Worm (Caenorhabditis elegans): Measurements from ENCODE around the gene K04C2.2.
A peak's percentile ranks its signal among the peaks of the same experiment; 100 is the strongest.

Gene K04C2.2

DNA sequence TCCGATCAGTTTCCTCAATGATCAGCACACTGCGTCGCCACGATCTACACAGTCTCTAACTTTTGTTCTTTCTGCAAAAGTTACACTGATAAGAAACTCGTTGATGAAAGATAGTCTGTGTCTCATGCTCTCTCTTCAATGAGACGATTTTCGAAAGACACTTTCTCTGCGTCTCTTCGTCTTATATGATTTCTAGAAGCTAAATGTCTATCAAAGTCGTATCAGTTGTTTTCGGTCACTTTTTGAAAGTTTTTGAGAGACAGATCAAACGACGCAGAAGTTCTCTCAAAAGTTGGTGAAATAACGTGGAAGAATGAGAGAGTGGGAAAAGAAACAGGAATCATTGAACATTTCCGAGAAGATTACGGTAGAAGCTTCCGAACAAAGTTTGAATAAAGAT is 5.6 kb downstream of the K04C2.2 start:
- TF ChIP-seq blmp-1 (tag; optimal IDR thresholded peaks at IDR 0.05; ENCODE audit: insufficient read depth) (peak; percentile 32), C34F6.9 (tag; optimal IDR thresholded peaks at IDR 0.05) (peak; percentile 70), nhr-23 (tag; optimal IDR thresholded peaks at IDR 0.05) (no peak), lin-11 (tag; optimal IDR thresholded peaks at IDR 0.05) (no peak), crh-2 (tag; optimal IDR thresholded peaks at IDR 0.05) (peak; percentile 76), alr-1 (tag; optimal IDR thresholded peaks at IDR 0.05) (no peak), egl-27 (tag; optimal IDR thresholded peaks at IDR 0.05) (peak; percentile 75), lin-13 (GFP tag; optimal IDR thresholded peaks at IDR 0.05) (peak; percentile 14), sma-9 (GFP tag; optimal IDR thresholded peaks at IDR 0.05) (peak; percentile 88), sma-9 (tag; optimal IDR thresholded peaks at IDR 0.05) (no peak), nhr-10 (tag; optimal IDR thresholded peaks at IDR 0.05) (no peak), elt-1 (tag; optimal IDR thresholded peaks at IDR 0.05) (no peak), sem-4 (tag; optimal IDR thresholded peaks at IDR 0.05) (peak; percentile 8), nhr-129 (tag; optimal IDR thresholded peaks at IDR 0.05) (peak; percentile 83), unc-62 (GFP tag; optimal IDR thresholded peaks at IDR 0.05) (no peak), ZK546.5 (tag; optimal IDR thresholded peaks at IDR 0.05) (no peak), ztf-1 (GFP tag; conservative IDR thresholded peaks at IDR 0.05) (no peak), nhr-11 (tag; optimal IDR thresholded peaks at IDR 0.05) (no peak), mbf-1 (tag; optimal IDR thresholded peaks at IDR 0.05) (no peak), fos-1 (tag; optimal IDR thresholded peaks at IDR 0.05) (peak; percentile 83), ceh-82 (tag; optimal IDR thresholded peaks at IDR 0.05) (no peak), nhr-21 (tag; optimal IDR thresholded peaks at IDR 0.05) (peak; percentile 82), ztf-11 (tag; optimal IDR thresholded peaks at IDR 0.05) (no peak), nhr-25 (tag; optimal IDR thresholded peaks at IDR 0.05) (peak; percentile 56), nhr-12 (tag; optimal IDR thresholded peaks at IDR 0.05) (no peak), Y55F3AM.14 (GFP tag; optimal IDR thresholded peaks at IDR 0.05) (no peak), gmeb-1 (tag; optimal IDR thresholded peaks at IDR 0.05) (peak; percentile 62), nhr-6 (tag; optimal IDR thresholded peaks at IDR 0.05) (peak; percentile 67), ceh-16 (tag; optimal IDR thresholded peaks at IDR 0.05) (no peak), R02D3.7 (tag; optimal IDR thresholded peaks at IDR 0.05) (no peak), peb-1 (tag; optimal IDR thresholded peaks at IDR 0.05) (no peak), unc-55 (GFP tag; optimal IDR thresholded peaks at IDR 0.05) (no peak), zag-1 (tag; optimal IDR thresholded peaks at IDR 0.05) (no peak), nhr-237 (tag; optimal IDR thresholded peaks at IDR 0.05) (no peak), ama-1 (optimal IDR thresholded peaks at IDR 0.05) (peak; percentile 9), mab-5 (tag; optimal IDR thresholded peaks at IDR 0.05) (no peak), F13H6.1 (tag; optimal IDR thresholded peaks at IDR 0.05) (peak; percentile 82), lsy-2 (tag; optimal IDR thresholded peaks at IDR 0.05) (peak; percentile 17 to 82), sma-3 (GFP tag; optimal IDR thresholded peaks at IDR 0.05) (peak; percentile 68), aly-2 (tag; optimal IDR thresholded peaks at IDR 0.05) (no peak), unc-39 (tag; optimal IDR thresholded peaks at IDR 0.05) (no peak), ztf-4 (tag; optimal IDR thresholded peaks at IDR 0.05) (no peak)

- TF ChIP-seq nhr-23 (tag; optimal IDR thresholded peaks at IDR 0.05) (no peak), nhr-77 (tag; optimal IDR thresholded peaks at IDR 0.05) (no peak), unc-62 (GFP tag; optimal IDR thresholded peaks at IDR 0.05) (no peak), sma-3 (GFP tag; optimal IDR thresholded peaks at IDR 0.05) (no peak), lsy-2 (tag; optimal IDR thresholded peaks at IDR 0.05) (no peak), crh-2 (tag; optimal IDR thresholded peaks at IDR 0.05) (no peak), ama-1 (optimal IDR thresholded peaks at IDR 0.05) (no peak), ZK546.5 (tag; optimal IDR thresholded peaks at IDR 0.05) (no peak), dmd-4 (tag; optimal IDR thresholded peaks at IDR 0.05) (no peak), F13H6.1 (tag; optimal IDR thresholded peaks at IDR 0.05) (no peak), zag-1 (tag; optimal IDR thresholded peaks at IDR 0.05) (no peak), ztf-11 (tag; optimal IDR thresholded peaks at IDR 0.05) (no peak), nhr-129 (tag; optimal IDR thresholded peaks at IDR 0.05) (no peak), unc-39 (tag; optimal IDR thresholded peaks at IDR 0.05) (no peak), nhr-12 (tag; optimal IDR thresholded peaks at IDR 0.05) (no peak)
These were observed 6.1 kb downstream of the K04C2.2 start for ce11 chrIII:6895677-6896076.

All from whole organism, L2 larva.